Fruit fly (Drosophila melanogaster): Measurements from ENCODE around the gene CG14151.
A peak's percentile ranks its signal among the peaks of the same experiment; 100 is the strongest.

Gene CG14151

dm6 chr3L:10628384-10628783, at the start of gene CG14151:
CG14151 (minus strand) TSS chr3L:10628484.
- TF ChIP-seq fd85E (GFP tag; optimal IDR thresholded peaks at IDR 0.05), result no peak

dm6 chr3L:10677816-10678215, 49.5 kb upstream of the CG14151 start:
- TF ChIP-seq spab (GFP tag; optimal IDR thresholded peaks at IDR 0.05) (no peak), CG31627 (GFP tag; optimal IDR thresholded peaks at IDR 0.05) (no peak)

- peak; percentile 26 for TF ChIP-seq acj6 (GFP tag; optimal IDR thresholded peaks at IDR 0.05)
- TF ChIP-seq Hr38 (GFP tag; optimal IDR thresholded peaks at IDR 0.05), result no peak
- peak; percentile 41 for TF ChIP-seq CG32006 (GFP tag; optimal IDR thresholded peaks at IDR 0.05)
- peak; percentile 90 for TF ChIP-seq eg (GFP tag; IDR thresholded peaks at IDR 0.05)
- TF ChIP-seq topi (GFP tag; optimal IDR thresholded peaks at IDR 0.05), result peak; percentile 11
- TF ChIP-seq CG4318 (GFP tag; optimal IDR thresholded peaks at IDR 0.05), result no peak
- TF ChIP-seq CG10669 (GFP tag; optimal IDR thresholded peaks at IDR 0.05), result peak; percentile 66
- TF ChIP-seq Blimp-1 (GFP tag; optimal IDR thresholded peaks at IDR 0.05), result peak; percentile 26
- peak; percentile 33 for TF ChIP-seq Hr4 (GFP tag; optimal IDR thresholded peaks at IDR 0.05)
- no peak for TF ChIP-seq Ets21C (GFP tag; optimal IDR thresholded peaks at IDR 0.05)
- TF ChIP-seq Eip78C (GFP tag), result peak; percentile 76
- TF ChIP-seq Sox15 (GFP tag; optimal IDR thresholded peaks at IDR 0.05), result no peak
- TF ChIP-seq Eip93F (GFP tag; optimal IDR thresholded peaks at IDR 0.05), result peak; percentile 71
- TF ChIP-seq CG8119 (GFP tag; IDR thresholded peaks at IDR 0.05), result peak; percentile 88
- peak; percentile 23 for TF ChIP-seq esn (GFP tag; optimal IDR thresholded peaks at IDR 0.05)
- peak; percentile 68 for TF ChIP-seq dsx (GFP tag; optimal IDR thresholded peaks at IDR 0.05; ENCODE audit: poor library complexity, severe bottlenecking)
- TF ChIP-seq CG11294 (GFP tag; IDR thresholded peaks at IDR 0.05), result no peak; the same call in 1 of the 2 replicates
- TF ChIP-seq Sox102F (GFP tag; optimal IDR thresholded peaks at IDR 0.05), result peak; percentile 47
- TF ChIP-seq CG6808 (GFP tag; optimal IDR thresholded peaks at IDR 0.05), result peak; percentile 86
- TF ChIP-seq pdm3 (GFP tag; optimal IDR thresholded peaks at IDR 0.05), result peak; percentile 19
- TF ChIP-seq Met (GFP tag; optimal IDR thresholded peaks at IDR 0.05), result peak; percentile 52
- TF ChIP-seq fkh (GFP tag; optimal IDR thresholded peaks at IDR 0.05), result peak; percentile 30
- peak; percentile 26 for TF ChIP-seq achi (GFP tag; optimal IDR thresholded peaks at IDR 0.05)
- TF ChIP-seq ss (GFP tag; optimal IDR thresholded peaks at IDR 0.05), result peak; percentile 92 to 94
- TF ChIP-seq cyc (GFP tag; optimal IDR thresholded peaks at IDR 0.05), result no peak
- peak; percentile 2 for TF ChIP-seq Smox (GFP tag; optimal IDR thresholded peaks at IDR 0.05)
- peak; percentile 9 for TF ChIP-seq CG10631 (GFP tag; optimal IDR thresholded peaks at IDR 0.05)
- peak; percentile 90 for TF ChIP-seq CG9139 (GFP tag; optimal IDR thresholded peaks at IDR 0.05)
- peak; percentile 37 for TF ChIP-seq fd85E (GFP tag; optimal IDR thresholded peaks at IDR 0.05)
- TF ChIP-seq CG8319 (GFP tag; optimal IDR thresholded peaks at IDR 0.05), result peak; percentile 34
- peak; percentile 87 for TF ChIP-seq CG6163 (GFP tag; IDR thresholded peaks at IDR 0.05)
- TF ChIP-seq vri (GFP tag; optimal IDR thresholded peaks at IDR 0.05), result peak; percentile 65
- peak; percentile 17 for TF ChIP-seq CG6792 (GFP tag; optimal IDR thresholded peaks at IDR 0.05)
- no peak for TF ChIP-seq svp (GFP tag)
- no peak for TF ChIP-seq CG11902 (GFP tag; optimal IDR thresholded peaks at IDR 0.05)
- peak; percentile 24 for TF ChIP-seq Eip75B (GFP tag; optimal IDR thresholded peaks at IDR 0.05)
- TF ChIP-seq CG11762 (GFP tag; optimal IDR thresholded peaks at IDR 0.05; ENCODE audit: insufficient read depth), result peak; percentile 25
- peak; percentile 40 for TF ChIP-seq CG8632 (GFP tag; optimal IDR thresholded peaks at IDR 0.05)
- TF ChIP-seq Lpt (GFP tag; optimal IDR thresholded peaks at IDR 0.05), result peak; percentile 62
- peak; percentile 59 for TF ChIP-seq net (GFP tag; optimal IDR thresholded peaks at IDR 0.05)
- peak; percentile 31 for TF ChIP-seq OdsH (GFP tag; optimal IDR thresholded peaks at IDR 0.05)
- TF ChIP-seq CG3919 (GFP tag; optimal IDR thresholded peaks at IDR 0.05), result peak; percentile 48
- peak; percentile 51 for TF ChIP-seq CG1621 (tag; optimal IDR thresholded peaks at IDR 0.05)
- TF ChIP-seq CG16779 (tag; optimal IDR thresholded peaks at IDR 0.05), result peak; percentile 76
- peak; percentile 35 for TF ChIP-seq CG34406 (GFP tag; optimal IDR thresholded peaks at IDR 0.05)
Measured at dm6 chr3L:10675635-10676393, 47.5 kb upstream of the CG14151 start.

All from whole organism, prepupa.